Worm (Caenorhabditis elegans) whole organism, midembryonic: ENCODE data around the gene Y22D7AL.15.

Experiments
- flt-1 ChIP-seq: fragments of 200-800 bp; sonication (Bioruptor generic); IDR thresholded peaks from 2 replicates; pipeline ENCODE4 v1.3.6; 2022; ENCODE audit warnings: missing genetic modification characterization, missing compliant biosample characterization
- med-1 ChIP-seq: sonication (generic microtip); optimal IDR thresholded peaks from 2 replicates; lab custom pipeline; 2017; ENCODE audit warnings: missing genetic modification characterization, mild to moderate bottlenecking, missing compliant biosample characterization, antibody characterized with exemption, missing genetic modification reagents; ENCODE audit not compliant: insufficient read depth
- ref-1 ChIP-seq: fragments of 200-800 bp; sonication (Bioruptor generic); conservative IDR thresholded peaks from 2 replicates; pipeline ENCODE4 v1.3.6; 2022; ENCODE audit warnings: missing genetic modification reagents, missing genetic modification characterization, missing compliant biosample characterization
- tab-1 ChIP-seq: fragments of 200-800 bp; sonication (Bioruptor generic); IDR thresholded peaks from 2 replicates; pipeline ENCODE4 v1.3.6; 2022; ENCODE audit warnings: missing genetic modification characterization, missing compliant biosample characterization
- ztf-23 ChIP-seq: fragments of 200-800 bp; sonication (Bioruptor generic); IDR thresholded peaks from 2 replicates; pipeline ENCODE4 v1.3.6; 2022; ENCODE audit warnings: missing genetic modification reagents, missing genetic modification characterization, missing compliant biosample characterization
- ztf-29 ChIP-seq: fragments of 200-800 bp; sonication (Bioruptor generic); IDR thresholded peaks from 2 replicates; pipeline ENCODE4 v1.3.6; 2022; ENCODE audit warnings: missing genetic modification reagents, missing genetic modification characterization, missing compliant biosample characterization

DNA sequence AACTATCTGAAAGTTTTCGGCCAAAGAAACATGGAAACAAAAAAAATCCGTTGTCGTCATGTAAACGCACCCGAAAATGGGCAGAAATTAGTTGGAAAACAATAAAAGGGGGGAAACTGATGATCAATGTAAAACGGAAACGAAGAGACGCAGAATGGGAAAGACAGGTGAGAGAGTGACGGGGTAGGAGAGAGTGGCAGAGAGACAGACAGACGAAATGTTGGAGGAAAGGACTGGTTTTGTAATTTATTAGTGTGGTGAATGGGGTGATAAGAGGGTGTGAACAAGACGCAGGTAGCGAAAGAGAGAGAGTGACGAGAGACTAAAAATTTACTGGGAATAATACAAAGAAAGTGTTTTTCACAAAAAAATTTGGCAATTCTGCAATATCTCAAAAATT is 21.3 kb upstream of the Y22D7AL.15 start:
- no peak for TF ChIP-seq flt-1
- no peak for TF ChIP-seq tab-1
- TF ChIP-seq ztf-29 (GFP tag; lab: Robert Waterston, UW), result no peak
- no peak for TF ChIP-seq med-1 (GFP tag; lab: Kevin White, UChicago)
- TF ChIP-seq ztf-23 (GFP tag; lab: Robert Waterston, UW), result no peak
- no peak for TF ChIP-seq ref-1 (GFP tag; lab: Robert Waterston, UW)
